Fruit fly (Drosophila melanogaster): ENCODE results near the gene Ts.

DNA sequence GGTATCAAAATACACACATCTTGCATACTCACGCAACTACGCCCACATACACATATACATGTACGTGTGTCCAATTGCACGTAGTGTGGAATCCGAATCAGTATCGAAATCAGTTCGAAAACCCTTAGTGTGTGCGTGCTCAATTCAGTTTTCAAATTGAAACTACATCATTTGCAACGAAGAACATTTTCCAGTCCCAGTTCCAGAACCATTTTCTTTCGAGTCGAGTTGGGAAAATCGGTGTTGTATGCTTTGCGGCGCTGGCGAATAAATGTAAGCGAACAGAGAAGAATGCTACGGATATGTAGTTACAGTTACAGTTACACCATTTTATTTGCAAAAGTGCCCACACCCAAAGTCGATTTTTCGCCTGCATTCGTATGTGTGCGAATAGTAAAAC is 12.4 kb downstream of the Ts start:
- TF ChIP-seq CG13204 (GFP tag; optimal IDR thresholded peaks at IDR 0.05) (no peak), Pif1A (GFP tag; optimal IDR thresholded peaks at IDR 0.05) (no peak), Snoo (tag; optimal IDR thresholded peaks at IDR 0.05) (no peak), CG15710 (tag; optimal IDR thresholded peaks at IDR 0.05) (no peak)
